Fruit fly (Drosophila melanogaster) whole organism, embryonic: ENCODE results near the gene Nup37.
A peak's percentile ranks its signal among the peaks of the same experiment; 100 is the strongest.

Source experiments
- Atf-2 ChIP-seq: fragments of 200-800 bp; sonication (Bioruptor generic); optimal IDR thresholded peaks from 2 replicates; lab custom pipeline; 2016; ENCODE audit warnings: missing biosample characterization, missing genetic modification characterization
- Atf3 ChIP-seq: fragments of 200-800 bp; sonication (Bioruptor generic); optimal IDR thresholded peaks from 3 replicates; lab custom pipeline; 2016; ENCODE audit warnings: missing biosample characterization, missing genetic modification characterization
- C15 ChIP-seq: fragments of 200-800 bp; sonication (Bioruptor generic); IDR thresholded peaks from 3 replicates; pipeline ENCODE4 v1.3.6; 2022; ENCODE audit warnings: missing biosample characterization, missing genetic modification characterization
- CG10209 ChIP-seq: fragments of 200-800 bp; sonication (Bioruptor generic); optimal IDR thresholded peaks from 3 replicates; lab custom pipeline; 2017; ENCODE audit warnings: missing biosample characterization, mild to moderate bottlenecking, missing genetic modification characterization, missing genetic modification reagents
- CG1024 ChIP-seq: fragments of 200-800 bp; sonication (Bioruptor generic); IDR thresholded peaks from 2 replicates; pipeline ENCODE4 v1.3.6; 2022; ENCODE audit warnings: missing biosample characterization, missing genetic modification characterization
- CG10431 ChIP-seq: fragments of 200-800 bp; sonication (Bioruptor generic); optimal IDR thresholded peaks from 3 replicates; lab custom pipeline; 2018; ENCODE audit warnings: missing biosample characterization, mild to moderate bottlenecking, missing genetic modification characterization
- CG10654 ChIP-seq: fragments of 200-800 bp; sonication (Bioruptor generic); optimal IDR thresholded peaks from 2 replicates; lab custom pipeline; 2016; ENCODE audit warnings: missing biosample characterization, missing genetic modification characterization
- CG12942 ChIP-seq: fragments of 200-800 bp; sonication (Bioruptor generic); optimal IDR thresholded peaks from 3 replicates; lab custom pipeline; 2016; ENCODE audit warnings: missing biosample characterization, missing genetic modification characterization
- CG13287 ChIP-seq: fragments of 200-800 bp; sonication (Bioruptor generic); IDR thresholded peaks from 2 replicates; pipeline ENCODE4 v1.3.6; 2022; ENCODE audit warnings: missing biosample characterization, missing genetic modification characterization; ENCODE audit not compliant: partially characterized antibody
- CG13296 ChIP-seq: fragments of 200-800 bp; sonication (Bioruptor generic); optimal IDR thresholded peaks from 3 replicates; lab custom pipeline; 2018; ENCODE audit warnings: missing biosample characterization, mild to moderate bottlenecking, missing genetic modification characterization
- CG15269 ChIP-seq: fragments of 200-800 bp; sonication (Bioruptor generic); optimal IDR thresholded peaks from 2 replicates; lab custom pipeline; 2018; ENCODE audit warnings: missing biosample characterization, mild to moderate bottlenecking, missing genetic modification characterization, moderate library complexity
- CG1832 ChIP-seq: fragments of 200-800 bp; sonication (Bioruptor generic); optimal IDR thresholded peaks from 2 replicates; lab custom pipeline; 2017; ENCODE audit warnings: missing biosample characterization, mild to moderate bottlenecking, missing genetic modification characterization, inconsistent platforms
- CG2202 ChIP-seq: fragments of 200-800 bp; sonication (Bioruptor generic); optimal IDR thresholded peaks from 2 replicates; lab custom pipeline; 2018; ENCODE audit warnings: missing biosample characterization, mild to moderate bottlenecking, missing genetic modification characterization
- CG31388 ChIP-seq: fragments of 200-800 bp; sonication (Bioruptor generic); optimal IDR thresholded peaks from 2 replicates; lab custom pipeline; 2016; ENCODE audit warnings: missing biosample characterization, missing genetic modification characterization
- CG34376 ChIP-seq: fragments of 200-800 bp; sonication (Bioruptor generic); optimal IDR thresholded peaks from 2 replicates; lab custom pipeline; 2018; ENCODE audit warnings: missing biosample characterization, mild to moderate bottlenecking, missing genetic modification characterization
- CG6683 ChIP-seq: fragments of 200-800 bp; sonication (Bioruptor generic); optimal IDR thresholded peaks from 2 replicates; lab custom pipeline; 2017; ENCODE audit warnings: missing biosample characterization, mild to moderate bottlenecking, missing genetic modification characterization, missing genetic modification reagents
- CG8290 ChIP-seq, 3 experiments: fragments of 200-800 bp; sonication (Bioruptor generic); optimal IDR thresholded peaks; 2 replicates each; lab custom pipeline; 2016 to 2019; ENCODE audit warnings: missing biosample characterization in 3 of 3, missing genetic modification characterization in 3 of 3, mild to moderate bottlenecking in 2 of 3, moderate library complexity in 1 of 3
- Dref ChIP-seq: fragments of 200-800 bp; sonication (Bioruptor generic); IDR thresholded peaks from 2 replicates; pipeline ENCODE4 v1.3.6; 2022; ENCODE audit warnings: missing biosample characterization, missing genetic modification characterization
- Ets97D ChIP-seq: fragments of 200-800 bp; sonication (Bioruptor generic); optimal IDR thresholded peaks from 3 replicates; lab custom pipeline; 2016; ENCODE audit warnings: missing biosample characterization, missing genetic modification characterization
- HmgZ ChIP-seq: fragments of 200-800 bp; sonication (Bioruptor generic); optimal IDR thresholded peaks from 2 replicates; lab custom pipeline; 2018; ENCODE audit warnings: missing biosample characterization, mild to moderate bottlenecking, missing genetic modification characterization
- Hmr ChIP-seq: fragments of 200-800 bp; sonication (Bioruptor generic); optimal IDR thresholded peaks from 3 replicates; lab custom pipeline; 2017; ENCODE audit warnings: mild to moderate bottlenecking, missing biosample characterization, missing genetic modification reagents, missing genetic modification characterization
- Lhr ChIP-seq: fragments of 200-800 bp; sonication (Bioruptor generic); optimal IDR thresholded peaks from 3 replicates; lab custom pipeline; 2017; ENCODE audit warnings: mild to moderate bottlenecking, missing biosample characterization, missing genetic modification reagents, missing genetic modification characterization
- MESR4 ChIP-seq: fragments of 200-800 bp; sonication (Bioruptor generic); optimal IDR thresholded peaks from 2 replicates; lab custom pipeline; 2018; ENCODE audit warnings: missing biosample characterization, mild to moderate bottlenecking, missing genetic modification characterization, moderate library complexity
- MTF-1 ChIP-seq: fragments of 200-800 bp; sonication (Bioruptor generic); optimal IDR thresholded peaks from 2 replicates; lab custom pipeline; 2018; ENCODE audit warnings: missing biosample characterization, mild to moderate bottlenecking, missing genetic modification characterization, borderline replicate concordance
- Myb ChIP-seq: fragments of 200-800 bp; sonication (Bioruptor generic); optimal IDR thresholded peaks from 2 replicates; lab custom pipeline; 2016; ENCODE audit warnings: missing biosample characterization, missing genetic modification characterization
- NC2α ChIP-seq: fragments of 200-800 bp; sonication (Bioruptor generic); optimal IDR thresholded peaks from 2 replicates; lab custom pipeline; 2016; ENCODE audit warnings: missing biosample characterization, missing genetic modification characterization
- NfI ChIP-seq: fragments of 200-800 bp; sonication (Bioruptor generic); optimal IDR thresholded peaks from 3 replicates; lab custom pipeline; 2018; ENCODE audit warnings: missing biosample characterization, mild to moderate bottlenecking, missing genetic modification characterization, moderate library complexity
- TFAM ChIP-seq: fragments of 200-800 bp; sonication (Bioruptor generic); optimal IDR thresholded peaks from 2 replicates; lab custom pipeline; 2017; ENCODE audit warnings: missing biosample characterization, missing genetic modification characterization, inconsistent platforms
- Vsx1 ChIP-seq: fragments of 200-800 bp; sonication (Bioruptor generic); optimal IDR thresholded peaks from 2 replicates; lab custom pipeline; 2017; ENCODE audit warnings: missing biosample characterization, mild to moderate bottlenecking, missing genetic modification characterization, missing genetic modification reagents
- abd-A ChIP-seq: fragments of 200-800 bp; sonication (Bioruptor generic); optimal IDR thresholded peaks from 3 replicates; lab custom pipeline; 2019; ENCODE audit warnings: missing biosample characterization, mild to moderate bottlenecking, missing genetic modification characterization, moderate library complexity
- cas ChIP-seq: fragments of 200-800 bp; sonication (Bioruptor generic); IDR thresholded peaks from 2 replicates; pipeline ENCODE4 v1.3.6; 2022; ENCODE audit warnings: missing biosample characterization, missing genetic modification characterization
- ci ChIP-seq: fragments of 200-800 bp; sonication (Bioruptor generic); IDR thresholded peaks from 3 replicates; pipeline ENCODE4 v1.3.6; 2022; ENCODE audit warnings: missing biosample characterization, missing genetic modification characterization
- crc ChIP-seq: fragments of 200-800 bp; sonication (Bioruptor generic); optimal IDR thresholded peaks from 2 replicates; lab custom pipeline; 2016; ENCODE audit warnings: missing biosample characterization, missing genetic modification characterization
- disco-r ChIP-seq: fragments of 200-800 bp; sonication (Bioruptor generic); optimal IDR thresholded peaks from 2 replicates; lab custom pipeline; 2016; ENCODE audit warnings: missing biosample characterization, missing genetic modification characterization
- eve ChIP-seq, 2 experiments: fragments of >200 bp; optimal IDR thresholded peaks; 2 replicates each; lab custom pipeline; 2017; ENCODE audit warnings: missing biosample characterization in 2 of 2, missing genetic modification characterization in 2 of 2
- ewg ChIP-seq: fragments of 200-800 bp; sonication (Bioruptor generic); optimal IDR thresholded peaks from 3 replicates; lab custom pipeline; 2017; ENCODE audit warnings: mild to moderate bottlenecking, missing biosample characterization, missing genetic modification reagents, missing genetic modification characterization
- gfzf ChIP-seq: fragments of 200-800 bp; sonication (Bioruptor generic); optimal IDR thresholded peaks from 2 replicates; lab custom pipeline; 2016; ENCODE audit warnings: missing biosample characterization, mild to moderate bottlenecking, missing genetic modification characterization, moderate library complexity
- gt ChIP-seq: fragments of 200-800 bp; sonication (Bioruptor generic); IDR thresholded peaks from 2 replicates; pipeline ENCODE4 v1.3.6; 2022; ENCODE audit warnings: missing biosample characterization, missing genetic modification characterization
- klu ChIP-seq: fragments of 200-800 bp; sonication (Bioruptor generic); IDR thresholded peaks from 2 replicates; pipeline ENCODE4 v1.3.6; 2022; ENCODE audit warnings: missing biosample characterization, missing genetic modification characterization
- nerfin-2 ChIP-seq: fragments of 200-800 bp; sonication (Bioruptor generic); IDR thresholded peaks from 2 replicates; pipeline ENCODE4 v1.3.6; 2022; ENCODE audit warnings: missing biosample characterization, missing genetic modification characterization; ENCODE audit not compliant: partially characterized antibody
- pan ChIP-seq, 4 experiments: fragments of >200 bp in 3 of 4; fragments of 200-800 bp in 1 of 4; sonication (Bioruptor generic) in 1 of 4; optimal IDR thresholded peaks in 3 of 4; IDR thresholded peaks in 1 of 4; 2 replicates each; pipeline versions ENCODE4 v1.3.6 to Lab custom; 2017 to 2022; ENCODE audit warnings: missing biosample characterization in 2 of 4, missing genetic modification characterization in 2 of 4, mixed read lengths in 1 of 4
- pfk ChIP-seq: fragments of 200-800 bp; sonication (Bioruptor generic); optimal IDR thresholded peaks from 2 replicates; lab custom pipeline; 2018; ENCODE audit warnings: missing biosample characterization, mild to moderate bottlenecking, missing genetic modification characterization, moderate library complexity
- salm ChIP-seq: fragments of 200-800 bp; sonication (Bioruptor generic); optimal IDR thresholded peaks from 2 replicates; lab custom pipeline; 2018; ENCODE audit warnings: missing biosample characterization, mild to moderate bottlenecking, missing genetic modification characterization
- stc ChIP-seq: fragments of 200-800 bp; sonication (Bioruptor generic); IDR thresholded peaks from 2 replicates; pipeline ENCODE4 v1.3.6; 2022; ENCODE audit warnings: missing biosample characterization, missing genetic modification characterization
- trh ChIP-seq: fragments of 200-800 bp; sonication (Bioruptor generic); optimal IDR thresholded peaks from 2 replicates; lab custom pipeline; 2016; ENCODE audit warnings: missing biosample characterization, missing genetic modification characterization
- unpg ChIP-seq: fragments of 200-800 bp; sonication (Bioruptor generic); optimal IDR thresholded peaks from 3 replicates; lab custom pipeline; 2018; ENCODE audit warnings: missing biosample characterization, mild to moderate bottlenecking, missing genetic modification characterization, moderate library complexity
- z ChIP-seq: fragments of 200-800 bp; sonication (Bioruptor generic); IDR thresholded peaks from 3 replicates; pipeline ENCODE4 v1.3.6; 2022; ENCODE audit warnings: missing biosample characterization, missing genetic modification characterization
- zen ChIP-seq: fragments of 200-800 bp; sonication (Bioruptor generic); optimal IDR thresholded peaks from 3 replicates; lab custom pipeline; 2018; ENCODE audit warnings: missing biosample characterization, mild to moderate bottlenecking, missing genetic modification characterization, moderate library complexity
- zfh1 ChIP-seq: fragments of 200-800 bp; sonication (Bioruptor generic); IDR thresholded peaks from 3 replicates; pipeline ENCODE4 v1.3.6; 2022; ENCODE audit warnings: missing biosample characterization, missing genetic modification characterization

Nup37 gene

DNA sequence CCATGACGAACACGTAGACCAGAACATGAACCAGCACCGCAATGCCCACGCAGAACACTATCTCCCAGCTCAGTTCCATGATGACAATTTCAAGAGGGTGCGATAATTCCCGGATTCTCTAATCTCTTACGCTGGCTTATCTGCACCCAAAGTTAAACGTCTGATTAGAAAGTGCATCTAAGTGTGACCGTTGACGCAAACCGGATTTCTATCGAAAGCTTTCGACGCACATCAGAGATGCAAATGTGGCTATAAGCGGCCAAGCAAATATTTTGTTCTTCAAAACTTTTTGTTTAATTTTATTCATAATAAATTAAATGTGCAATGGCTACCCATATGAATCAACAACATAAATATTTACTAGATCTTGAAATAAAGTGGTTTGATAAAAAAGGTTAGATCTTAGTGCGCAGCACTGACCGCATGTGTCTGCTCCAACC lies 14.9 kb downstream of the Nup37 start, which contains the start of the genes Kdsr and CG11858 (continued):
- no peak for TF ChIP-seq CG1832
- peak; percentile 67 for TF ChIP-seq Hmr
- no peak for TF ChIP-seq abd-A
- TF ChIP-seq cas (GFP tag; lab: Robert Waterston, UW), result peak; percentile 52; the same call in 1 of the 2 replicates
- TF ChIP-seq NfI (GFP tag; lab: Kevin White, UChicago), result peak; percentile 40
- TF ChIP-seq Myb, result peak; percentile 51
- peak; percentile 47 for TF ChIP-seq ci (GFP tag; lab: Robert Waterston, UW)
- TF ChIP-seq HmgZ (tag; lab: Kevin White, UChicago), result peak; percentile 79
- peak; percentile 37 for TF ChIP-seq Lhr
- TF ChIP-seq CG12942 (GFP tag; lab: Kevin White, UChicago), result peak; percentile 49
- no peak for TF ChIP-seq pan (optimal IDR thresholded peaks at IDR 0.05; lab: Kevin White, UChicago)
- peak in 1 of 2 experiments; percentile 64 for TF ChIP-seq pan (GFP tag; optimal IDR thresholded peaks at IDR 0.05 in 1 of 2, IDR thresholded peaks at IDR 0.05 in 1 of 2)
- TF ChIP-seq Dref (GFP tag; lab: Robert Waterston, UW), result peak; percentile 51
- peak; percentile 7 for TF ChIP-seq CG2202 (tag; lab: Kevin White, UChicago)
- peak; percentile 53 for TF ChIP-seq Atf3 (GFP tag; lab: Kevin White, UChicago)
- TF ChIP-seq CG10654 (GFP tag; lab: Kevin White, UChicago), result peak; percentile 29
- TF ChIP-seq unpg (GFP tag; lab: Kevin White, UChicago), result peak; percentile 72
- TF ChIP-seq trh (GFP tag; lab: Kevin White, UChicago), result no peak
- no peak for TF ChIP-seq nerfin-2
- TF ChIP-seq crc (GFP tag; lab: Kevin White, UChicago), result no peak
- TF ChIP-seq Ets97D, result peak; percentile 71
- TF ChIP-seq CG8290 (GFP tag; optimal IDR thresholded peaks at IDR 0.05; lab: Kevin White, UChicago), result peak; percentile 1
- TF ChIP-seq CG8290 (tag; optimal IDR thresholded peaks at IDR 0.05; lab: Kevin White, UChicago), result peak in 1 of 2 experiments; percentile 14
- TF ChIP-seq zen (tag; lab: Kevin White, UChicago), result peak; percentile 51
- TF ChIP-seq stc (GFP tag; lab: Robert Waterston, UW), result 0 out of 2 replicates have a peak, but pooled peaks have one; percentile 10
- peak; percentile 32 for TF ChIP-seq CG6683 (GFP tag; lab: Kevin White, UChicago)
- TF ChIP-seq CG13296 (GFP tag; lab: Kevin White, UChicago), result peak; percentile 56
- TF ChIP-seq C15 (GFP tag; lab: Robert Waterston, UW), result no peak
- TF ChIP-seq Vsx1, result no peak
- TF ChIP-seq CG10209 (GFP tag; lab: Kevin White, UChicago), result peak; percentile 38
- no peak for TF ChIP-seq eve (GFP tag; optimal IDR thresholded peaks at IDR 0.05; lab: Kevin White, UChicago)
- no peak for TF ChIP-seq Atf-2 (GFP tag; lab: Kevin White, UChicago)
- peak; percentile 43 for TF ChIP-seq MESR4 (GFP tag; lab: Kevin White, UChicago)
- peak; percentile 38; the same call in 1 of the 2 replicates for TF ChIP-seq klu (GFP tag; lab: Robert Waterston, UW)
- no peak for TF ChIP-seq gt (GFP tag; lab: Robert Waterston, UW)
- TF ChIP-seq NC2α, result no peak
- no peak for TF ChIP-seq CG15269
- TF ChIP-seq CG1024 (GFP tag; lab: Robert Waterston, UW), result no peak
- TF ChIP-seq CG13287 (GFP tag; lab: Robert Waterston, UW), result peak; percentile 64; the same call in 1 of the 2 replicates
- TF ChIP-seq CG34376 (GFP tag; lab: Kevin White, UChicago), result peak; percentile 77
- no peak for TF ChIP-seq CG31388
- no peak for TF ChIP-seq salm
- no peak for TF ChIP-seq MTF-1 (GFP tag; lab: Kevin White, UChicago)
- TF ChIP-seq disco-r (GFP tag; lab: Kevin White, UChicago), result peak; percentile 31
- TF ChIP-seq gfzf, result peak; percentile 66
- TF ChIP-seq z, result 0 out of 3 replicates have a peak, but pooled peaks have one; percentile 29
- TF ChIP-seq ewg (GFP tag; lab: Kevin White, UChicago), result no peak
- TF ChIP-seq zfh1 (GFP tag; lab: Robert Waterston, UW), result peak; percentile 77
- TF ChIP-seq TFAM (GFP tag; lab: Kevin White, UChicago), result no peak
- no peak for TF ChIP-seq CG10431
- TF ChIP-seq pfk (GFP tag; lab: Kevin White, UChicago), result no peak
